Worm (Caenorhabditis elegans): ENCODE measurements around the gene nhr-110.

Gene nhr-110

ce11 chrV:1627269-1627668 lies 3.0 kb upstream of the nhr-110 start:
- peak; percentile 40; the same call in 1 of the 2 replicates for TF ChIP-seq lin-26 (GFP tag; IDR thresholded peaks at IDR 0.05)
- no peak for TF ChIP-seq sptf-2 (GFP tag; optimal IDR thresholded peaks at IDR 0.05)
- TF ChIP-seq lin-40 (tag; optimal IDR thresholded peaks at IDR 0.05) = peak; percentile 22
- 0 out of 2 replicates have a peak, but pooled peaks have one; percentile 25 for TF ChIP-seq Y53G8AR.9 (GFP tag; conservative IDR thresholded peaks at IDR 0.05)

- TF ChIP-seq ceh-100 (GFP tag; IDR thresholded peaks at IDR 0.05) (no peak), mes-4 (tag; optimal IDR thresholded peaks at IDR 0.05) (no peak), ztf-3 (GFP tag; optimal IDR thresholded peaks at IDR 0.05) (no peak), ztf-25 (GFP tag; IDR thresholded peaks at IDR 0.05) (no peak)
These were observed 2.5 kb upstream of the nhr-110 start, which contains the start of gene nhr-237 for ce11 chrV:1626720-1627119. TSS of gene nhr-237 (minus strand) at chrV:1626820.

ce11 chrV:1623429-1623828 lies 811 bp downstream of the nhr-110 start:
- TF ChIP-seq Y53G8AR.9 (GFP tag; conservative IDR thresholded peaks at IDR 0.05) = no peak
- TF ChIP-seq xnd-1 (tag; optimal IDR thresholded peaks at IDR 0.05) = no peak
- TF ChIP-seq sea-2 (GFP tag; IDR thresholded peaks at IDR 0.05) = no peak
- TF ChIP-seq ztf-3 (GFP tag; optimal IDR thresholded peaks at IDR 0.05) = no peak
- TF ChIP-seq snpc-3.4 (tag; optimal IDR thresholded peaks at IDR 0.05) = no peak
- no peak for TF ChIP-seq rec-8 (tag; optimal IDR thresholded peaks at IDR 0.05)
- TF ChIP-seq bed-2 (GFP tag; IDR thresholded peaks at IDR 0.05) = no peak
- TF ChIP-seq B0261.1 (tag; optimal IDR thresholded peaks at IDR 0.05) = no peak
- TF ChIP-seq attf-3 (GFP tag; conservative IDR thresholded peaks at IDR 0.05) = no peak
- no peak for TF ChIP-seq snpc-1.3 (tag; optimal IDR thresholded peaks at IDR 0.05; ENCODE audit: insufficient read depth)
- TF ChIP-seq madf-10 (tag; optimal IDR thresholded peaks at IDR 0.05) = no peak
- TF ChIP-seq B0035.1 (tag; optimal IDR thresholded peaks at IDR 0.05) = no peak
- TF ChIP-seq ztf-6 (GFP tag; IDR thresholded peaks at IDR 0.05) = no peak
- TF ChIP-seq die-1 (tag; optimal IDR thresholded peaks at IDR 0.05) = no peak
- TF ChIP-seq ztf-22 (GFP tag; optimal IDR thresholded peaks at IDR 0.05) = no peak
- TF ChIP-seq mes-4 (tag; optimal IDR thresholded peaks at IDR 0.05) = no peak
- TF ChIP-seq cebp-2 (GFP tag; IDR thresholded peaks at IDR 0.05) = no peak
- no peak for TF ChIP-seq F39B2.1 (GFP tag; IDR thresholded peaks at IDR 0.05)
- TF ChIP-seq F52B5.7 (tag; optimal IDR thresholded peaks at IDR 0.05) = no peak

ce11 chrV:1621494-1621893 lies 2.7 kb downstream of the nhr-110 start, which contains the start of gene nhr-117:
TSS of gene nhr-117 (minus strand) at chrV:1621520.
- TF ChIP-seq aptf-2 (GFP tag; conservative IDR thresholded peaks at IDR 0.05) = no peak
- TF ChIP-seq cebp-1 (GFP tag; IDR thresholded peaks at IDR 0.05) = peak; percentile 86
- TF ChIP-seq cebp-1 (tag; optimal IDR thresholded peaks at IDR 0.05) = peak; percentile 95
- TF ChIP-seq attf-5 (GFP tag; optimal IDR thresholded peaks at IDR 0.05) = peak; percentile 1

ce11 chrV:1620537-1620936 lies 3.7 kb downstream of the nhr-110 start:
- no peak for TF ChIP-seq hmg-20 (GFP tag; IDR thresholded peaks at IDR 0.05)
- peak; percentile 95 for TF ChIP-seq hmg-1.2 (GFP tag; IDR thresholded peaks at IDR 0.05)

- TF ChIP-seq sptf-2 (GFP tag; optimal IDR thresholded peaks at IDR 0.05) (no peak), F49E8.2 (tag; optimal IDR thresholded peaks at IDR 0.05; ENCODE audit: insufficient read depth) (no peak), atf-7 (tag; optimal IDR thresholded peaks at IDR 0.05) (no peak), ama-1 (optimal IDR thresholded peaks at IDR 0.05) (no peak), ama-1 (GFP tag; optimal IDR thresholded peaks at IDR 0.05) (no peak), egl-18 (GFP tag; IDR thresholded peaks at IDR 0.05) (no peak), mel-28 (tag; optimal IDR thresholded peaks at IDR 0.05; ENCODE audit: borderline replicate concordance) (no peak), bed-2 (GFP tag; IDR thresholded peaks at IDR 0.05) (no peak), zim-3 (tag; optimal IDR thresholded peaks at IDR 0.05) (no peak), F57C9.4 (tag; optimal IDR thresholded peaks at IDR 0.05) (no peak), hmg-1.2 (GFP tag; IDR thresholded peaks at IDR 0.05) (no peak), cebp-1 (GFP tag; IDR thresholded peaks at IDR 0.05) (no peak), cebp-1 (tag; optimal IDR thresholded peaks at IDR 0.05) (no peak), snpc-4 (GFP tag; optimal IDR thresholded peaks at IDR 0.05) (no peak), snpc-4 (tag; optimal IDR thresholded peaks at IDR 0.05) (no peak), F23B12.7 (tag; optimal IDR thresholded peaks at IDR 0.05; ENCODE audit: insufficient read depth) (no peak), sea-2 (GFP tag; IDR thresholded peaks at IDR 0.05) (no peak)
These were observed 5.5 kb downstream of the nhr-110 start, which contains the start of gene nhr-179 for ce11 chrV:1618760-1619159. TSS of gene nhr-179 (minus strand) at chrV:1618860.
